Fruit fly (Drosophila melanogaster): ENCODE data around the gene rtp.

rtp gene

dm6 chr3R:5211901-5212758 lies 25.0 kb downstream of the rtp start (continued):
- TF ChIP-seq vnd (GFP tag; IDR thresholded peaks at IDR 0.05; ENCODE audit: partially characterized antibody) (no peak), YL-1 (GFP tag; optimal IDR thresholded peaks at IDR 0.05) (no peak), CG9727 (GFP tag; optimal IDR thresholded peaks at IDR 0.05) (peak; percentile 96), ato (GFP tag; IDR thresholded peaks at IDR 0.05; ENCODE audit: partially characterized antibody) (no peak), Hmr (GFP tag; optimal IDR thresholded peaks at IDR 0.05) (no peak), unpg (GFP tag; optimal IDR thresholded peaks at IDR 0.05) (peak; percentile 77), crol (GFP tag; IDR thresholded peaks at IDR 0.05) (no peak), CG4617 (GFP tag; optimal IDR thresholded peaks at IDR 0.05; ENCODE audit: borderline replicate concordance) (peak; percentile 27), jing (GFP tag; optimal IDR thresholded peaks at IDR 0.05) (peak; percentile 44), tna (GFP tag; IDR thresholded peaks at IDR 0.05; ENCODE audit: partially characterized antibody) (no peak), CG1602 (GFP tag; optimal IDR thresholded peaks at IDR 0.05) (peak; percentile 86), twi (tag; optimal IDR thresholded peaks at IDR 0.05) (peak; percentile 84), CG6175 (GFP tag; IDR thresholded peaks at IDR 0.05) (no peak), pan (optimal IDR thresholded peaks at IDR 0.05) (no peak), pan (GFP tag; optimal IDR thresholded peaks at IDR 0.05 in 1 of 2, IDR thresholded peaks at IDR 0.05 in 1 of 2) (peak in 1 of 2 experiments; percentile 68), CG1603 (tag; optimal IDR thresholded peaks at IDR 0.05) (peak; percentile 93), CG10654 (GFP tag; optimal IDR thresholded peaks at IDR 0.05) (peak; percentile 52), Nf-YB (GFP tag; optimal IDR thresholded peaks at IDR 0.05) (peak; percentile 63), sob (GFP tag; IDR thresholded peaks at IDR 0.05) (no peak), inv (GFP tag; IDR thresholded peaks at IDR 0.05; ENCODE audit: partially characterized antibody) (no peak), Sry-δ (GFP tag; optimal IDR thresholded peaks at IDR 0.05) (peak; percentile 38), danr (GFP tag; IDR thresholded peaks at IDR 0.05) (no peak), tio (GFP tag; optimal IDR thresholded peaks at IDR 0.05) (peak; percentile 74), CG5245 (GFP tag; optimal IDR thresholded peaks at IDR 0.05) (peak; percentile 52), Stat92E (GFP tag; optimal IDR thresholded peaks at IDR 0.05) (peak in 1 of 3 experiments; percentile 92), lab (GFP tag; optimal IDR thresholded peaks at IDR 0.05) (peak; percentile 10), Dp (GFP tag; optimal IDR thresholded peaks at IDR 0.05) (no peak), sqz (GFP tag; optimal IDR thresholded peaks at IDR 0.05) (peak; percentile 61), NC2β (GFP tag; optimal IDR thresholded peaks at IDR 0.05) (peak; percentile 81), CG18011 (GFP tag; optimal IDR thresholded peaks at IDR 0.05) (no peak), Aef1 (GFP tag; IDR thresholded peaks at IDR 0.05) (no peak), CG42726 (GFP tag; IDR thresholded peaks at IDR 0.05; ENCODE audit: partially characterized antibody) (no peak), CG32532 (GFP tag; IDR thresholded peaks at IDR 0.05) (no peak), scrt (GFP tag; optimal IDR thresholded peaks at IDR 0.05) (no peak), Atf-2 (GFP tag; optimal IDR thresholded peaks at IDR 0.05) (peak; percentile 85), Atf3 (GFP tag; optimal IDR thresholded peaks at IDR 0.05) (peak; percentile 68), oc (tag; optimal IDR thresholded peaks at IDR 0.05) (peak; percentile 11), TFAM (GFP tag; optimal IDR thresholded peaks at IDR 0.05) (peak; percentile 62), slou (GFP tag; optimal IDR thresholded peaks at IDR 0.05) (no peak), Xrp1 (GFP tag; IDR thresholded peaks at IDR 0.05) (peak; percentile 95), H15 (GFP tag; IDR thresholded peaks at IDR 0.05) (peak; percentile 60; the same call in 1 of the 3 replicates), ken (GFP tag; IDR thresholded peaks at IDR 0.05) (no peak), Max (GFP tag; optimal IDR thresholded peaks at IDR 0.05) (peak; percentile 53), Hsf (GFP tag; optimal IDR thresholded peaks at IDR 0.05) (peak; percentile 81), ash1 (GFP tag; optimal IDR thresholded peaks at IDR 0.05) (no peak), NK7.1 (GFP tag; optimal IDR thresholded peaks at IDR 0.05) (peak; percentile 29), Bteb2 (GFP tag; optimal IDR thresholded peaks at IDR 0.05) (no peak), CG8089 (GFP tag; optimal IDR thresholded peaks at IDR 0.05) (peak; percentile 74), CG4282 (GFP tag; optimal IDR thresholded peaks at IDR 0.05) (peak; percentile 28)
